Worm (Caenorhabditis elegans) whole organism, L2 larva: Measurements from ENCODE around the gene F36D3.14.
"Not testable (repeated sequence)": the region's sequence is repeated elsewhere in the genome, so short reads cannot be mapped to it uniquely, and the experiment has no call there.

Experiments used
- ceh-16 ChIP-seq: fragments of 150-350 bp; optimal IDR thresholded peaks from 2 replicates; lab custom pipeline; 2014; ENCODE audit warnings: missing biosample characterization, missing genetic modification characterization
- ceh-82 ChIP-seq: fragments of 150-350 bp; optimal IDR thresholded peaks from 2 replicates; lab custom pipeline; 2014; ENCODE audit warnings: missing biosample characterization, missing genetic modification characterization
- egl-27 ChIP-seq: sonication (generic microtip); optimal IDR thresholded peaks from 3 replicates; lab custom pipeline; 2017; ENCODE audit warnings: missing biosample characterization, missing genetic modification reagents, missing genetic modification characterization
- elt-1 ChIP-seq: fragments of 150-350 bp; optimal IDR thresholded peaks from 2 replicates; lab custom pipeline; 2014; ENCODE audit warnings: missing biosample characterization, missing genetic modification characterization
- elt-3 ChIP-seq: sonication (generic microtip); optimal IDR thresholded peaks from 2 replicates; lab custom pipeline; 2017; ENCODE audit warnings: missing biosample characterization, missing genetic modification characterization
- fos-1 ChIP-seq: fragments of 150-350 bp; optimal IDR thresholded peaks from 2 replicates; lab custom pipeline; 2014; ENCODE audit warnings: missing biosample characterization, missing genetic modification characterization
- lin-39 ChIP-seq: fragments of 150-350 bp; optimal IDR thresholded peaks from 2 replicates; lab custom pipeline; 2014; ENCODE audit warnings: missing biosample characterization, missing genetic modification reagents, missing genetic modification characterization
- nhr-10 ChIP-seq: sonication (generic microtip); optimal IDR thresholded peaks from 2 replicates; lab custom pipeline; 2017; ENCODE audit warnings: missing biosample characterization, missing genetic modification characterization
- nhr-11 ChIP-seq: fragments of 150-350 bp; optimal IDR thresholded peaks from 2 replicates; lab custom pipeline; 2014; ENCODE audit warnings: missing biosample characterization, missing genetic modification characterization
- nhr-12 ChIP-seq: fragments of 150-350 bp; optimal IDR thresholded peaks from 2 replicates; lab custom pipeline; 2014; ENCODE audit warnings: missing biosample characterization, missing genetic modification characterization
- nhr-237 ChIP-seq: fragments of 150-350 bp; optimal IDR thresholded peaks from 2 replicates; lab custom pipeline; 2014; ENCODE audit warnings: missing biosample characterization, missing genetic modification characterization
- nhr-77 ChIP-seq: fragments of 150-350 bp; optimal IDR thresholded peaks from 2 replicates; lab custom pipeline; 2014; ENCODE audit warnings: missing biosample characterization, missing genetic modification characterization
- ztf-11 ChIP-seq: sonication (generic microtip); optimal IDR thresholded peaks from 2 replicates; lab custom pipeline; 2017; ENCODE audit warnings: missing biosample characterization, missing genetic modification characterization
- ztf-4 ChIP-seq: fragments of 150-350 bp; optimal IDR thresholded peaks from 2 replicates; lab custom pipeline; 2014; ENCODE audit warnings: missing biosample characterization, missing genetic modification characterization

ce11 chrV:16515140-16515539 is 12.1 kb upstream of the F36D3.14 start, which contains the start of gene F36D3.5:
- not testable (repeated sequence) for TF ChIP-seq elt-1; nhr-237 (tag; lab: Kevin White, UChicago); nhr-11 (tag; lab: Kevin White, UChicago); ceh-82 (tag; lab: Kevin White, UChicago); nhr-12; nhr-10 (tag; lab: Kevin White, UChicago); egl-27 (tag; lab: Kevin White, UChicago); nhr-77 (tag; lab: Kevin White, UChicago); ztf-11; fos-1 (tag; lab: Kevin White, UChicago); elt-3 (tag; lab: Kevin White, UChicago); ztf-4; ceh-16 (tag; lab: Kevin White, UChicago); lin-39 (tag; lab: Kevin White, UChicago)
